Worm (Caenorhabditis elegans) whole organism, midembryonic: ENCODE measurements around the gene K09H11.15.

ENCODE experiments used
- cog-1 ChIP-seq: sonication (generic microtip); optimal IDR thresholded peaks from 2 replicates; lab custom pipeline; 2016; ENCODE audit warnings: missing genetic modification characterization, missing compliant biosample characterization
- flt-1 ChIP-seq: fragments of 200-800 bp; sonication (Bioruptor generic); IDR thresholded peaks from 2 replicates; pipeline ENCODE4 v1.3.6; 2022; ENCODE audit warnings: missing genetic modification characterization, missing compliant biosample characterization

DNA sequence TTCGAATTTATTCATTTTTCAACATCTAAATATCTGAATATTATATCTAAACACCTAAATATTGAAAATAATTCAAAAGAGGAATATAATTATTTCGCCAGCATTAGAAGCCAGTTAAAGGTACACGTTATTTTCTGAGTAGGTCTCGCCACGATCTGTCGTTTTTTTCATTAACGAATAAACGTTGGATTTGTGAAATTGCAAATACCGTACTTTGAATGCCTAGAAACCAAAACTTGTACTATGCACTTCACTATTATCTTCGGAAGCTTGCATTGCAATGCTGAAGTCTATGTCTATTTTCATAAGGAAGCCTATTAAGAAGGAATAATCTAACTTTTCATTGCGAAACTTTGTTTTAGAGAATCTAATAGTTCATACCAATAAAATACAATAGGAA lies 41.8 kb upstream of the K09H11.15 start:
- TF ChIP-seq cog-1 (no peak), flt-1 (no peak)
